Worm (Caenorhabditis elegans) whole organism, late embryonic: ENCODE measurements around the gene ddx-23.
A peak's percentile ranks its signal among the peaks of the same experiment; 100 is the strongest.

Source experiments
- F13H6.1 ChIP-seq: sonication (generic microtip); optimal IDR thresholded peaks from 2 replicates; lab custom pipeline; 2016; ENCODE audit warnings: missing genetic modification characterization, missing compliant biosample characterization
- K02D7.2 ChIP-seq: sonication (generic microtip); optimal IDR thresholded peaks from 2 replicates; lab custom pipeline; 2017; ENCODE audit warnings: mild to moderate bottlenecking, missing genetic modification characterization, missing compliant biosample characterization
- K09A11.1 ChIP-seq: sonication (generic microtip); optimal IDR thresholded peaks from 2 replicates; lab custom pipeline; 2017; ENCODE audit warnings: antibody characterized with exemption, mild to moderate bottlenecking, missing genetic modification characterization, missing compliant biosample characterization; ENCODE audit not compliant: insufficient read depth
- ama-1 ChIP-seq: fragments of 150-350 bp; optimal IDR thresholded peaks from 2 replicates; lab custom pipeline; 2014
- ceh-18 ChIP-seq: sonication (generic microtip); optimal IDR thresholded peaks from 2 replicates; lab custom pipeline; 2016; ENCODE audit warnings: missing genetic modification characterization, missing compliant biosample characterization
- ceh-19 ChIP-seq: fragments of 200-800 bp; sonication (Bioruptor generic); optimal IDR thresholded peaks from 2 replicates; lab custom pipeline; 2018; ENCODE audit warnings: mild to moderate bottlenecking, missing genetic modification characterization, missing compliant biosample characterization
- ceh-2 ChIP-seq: sonication (generic microtip); optimal IDR thresholded peaks from 2 replicates; lab custom pipeline; 2016; ENCODE audit warnings: missing genotype, missing genetic modification characterization, missing compliant biosample characterization
- ceh-22 ChIP-seq: sonication (generic microtip); optimal IDR thresholded peaks from 2 replicates; lab custom pipeline; 2017; ENCODE audit warnings: missing biosample characterization, missing genetic modification characterization
- ceh-24 ChIP-seq: sonication (generic microtip); optimal IDR thresholded peaks from 2 replicates; lab custom pipeline; 2016; ENCODE audit warnings: mild to moderate bottlenecking, missing genetic modification characterization, missing compliant biosample characterization
- ceh-30 ChIP-seq: fragments of 150-350 bp; optimal IDR thresholded peaks from 2 replicates; lab custom pipeline; 2014; ENCODE audit warnings: missing biosample characterization, missing genetic modification characterization
- ceh-31 ChIP-seq: sonication (generic microtip); optimal IDR thresholded peaks from 2 replicates; lab custom pipeline; 2016; ENCODE audit warnings: missing genetic modification characterization, missing compliant biosample characterization
- ceh-34 ChIP-seq: sonication (generic microtip); optimal IDR thresholded peaks from 2 replicates; lab custom pipeline; 2016; ENCODE audit warnings: mild to moderate bottlenecking, missing genetic modification characterization, missing compliant biosample characterization
- che-1 ChIP-seq: sonication (generic microtip); optimal IDR thresholded peaks from 2 replicates; lab custom pipeline; 2016; ENCODE audit warnings: mild to moderate bottlenecking, missing genetic modification characterization, missing compliant biosample characterization
- dmd-4 ChIP-seq: sonication (generic microtip); optimal IDR thresholded peaks from 2 replicates; lab custom pipeline; 2016; ENCODE audit warnings: borderline replicate concordance, missing genetic modification characterization, missing compliant biosample characterization
- dve-1 ChIP-seq: sonication (generic microtip); optimal IDR thresholded peaks from 2 replicates; lab custom pipeline; 2017; ENCODE audit warnings: antibody characterized with exemption, mild to moderate bottlenecking, missing genetic modification characterization, missing compliant biosample characterization
- elt-2 ChIP-seq: sonication (generic microtip); optimal IDR thresholded peaks from 2 replicates; lab custom pipeline; 2016; ENCODE audit warnings: missing genetic modification reagents, missing genetic modification characterization, missing compliant biosample characterization
- ets-4 ChIP-seq: sonication (generic microtip); optimal IDR thresholded peaks from 2 replicates; lab custom pipeline; 2016; ENCODE audit warnings: missing genetic modification characterization, missing compliant biosample characterization
- fkh-6 ChIP-seq: sonication (generic microtip); optimal IDR thresholded peaks from 2 replicates; lab custom pipeline; 2016; ENCODE audit warnings: missing genetic modification characterization, missing compliant biosample characterization
- gmeb-2 ChIP-seq: sonication (generic microtip); optimal IDR thresholded peaks from 2 replicates; lab custom pipeline; 2016; ENCODE audit warnings: missing genetic modification characterization, inconsistent platforms, missing compliant biosample characterization
- hlh-30 ChIP-seq: sonication (generic microtip); optimal IDR thresholded peaks from 2 replicates; lab custom pipeline; 2017; ENCODE audit warnings: antibody characterized with exemption, missing genetic modification characterization, missing compliant biosample characterization; ENCODE audit not compliant: insufficient read depth
- hlh-8 ChIP-seq: sonication (generic microtip); optimal IDR thresholded peaks from 2 replicates; lab custom pipeline; 2016; ENCODE audit warnings: missing genotype, missing genetic modification characterization, missing compliant biosample characterization
- lin-11 ChIP-seq: fragments of 200-800 bp; sonication (Bioruptor generic); optimal IDR thresholded peaks from 2 replicates; lab custom pipeline; 2018; ENCODE audit warnings: mild to moderate bottlenecking, missing genetic modification characterization, missing compliant biosample characterization
- madf-2 ChIP-seq: sonication (generic microtip); optimal IDR thresholded peaks from 2 replicates; lab custom pipeline; 2017; ENCODE audit warnings: missing genetic modification characterization, missing compliant biosample characterization
- nfya-1 ChIP-seq: sonication (generic microtip); optimal IDR thresholded peaks from 2 replicates; lab custom pipeline; 2017; ENCODE audit warnings: missing genetic modification characterization, mild to moderate bottlenecking, missing compliant biosample characterization, antibody characterized with exemption, moderate library complexity
- nhr-11 ChIP-seq: fragments of 150-350 bp; optimal IDR thresholded peaks from 2 replicates; lab custom pipeline; 2014; ENCODE audit warnings: missing biosample characterization, missing genetic modification characterization
- nhr-232 ChIP-seq: sonication (generic microtip); optimal IDR thresholded peaks from 2 replicates; lab custom pipeline; 2016; ENCODE audit warnings: missing genetic modification characterization, missing compliant biosample characterization
- pax-1 ChIP-seq: fragments of 150-350 bp; optimal IDR thresholded peaks from 2 replicates; lab custom pipeline; 2014; ENCODE audit warnings: missing biosample characterization, missing genetic modification characterization
- pha-2 ChIP-seq: sonication (generic microtip); optimal IDR thresholded peaks from 2 replicates; lab custom pipeline; 2017; ENCODE audit warnings: mild to moderate bottlenecking, missing genetic modification characterization, missing compliant biosample characterization
- rnt-1 ChIP-seq: sonication (generic microtip); optimal IDR thresholded peaks from 2 replicates; lab custom pipeline; 2016; ENCODE audit warnings: missing genetic modification characterization, missing compliant biosample characterization
- sox-2 ChIP-seq: fragments of 200-800 bp; sonication (Bioruptor generic); IDR thresholded peaks from 2 replicates; pipeline ENCODE4 v1.3.6; 2022; ENCODE audit warnings: missing genetic modification reagents, missing genetic modification characterization, missing compliant biosample characterization
- tbx-2 ChIP-seq: sonication (generic microtip); optimal IDR thresholded peaks from 2 replicates; lab custom pipeline; 2016; ENCODE audit warnings: missing genetic modification characterization, missing compliant biosample characterization
- ttx-3 ChIP-seq: sonication (generic microtip); optimal IDR thresholded peaks from 2 replicates; lab custom pipeline; 2016; ENCODE audit warnings: missing genetic modification reagents, missing genetic modification characterization, missing compliant biosample characterization
- unc-42 ChIP-seq: sonication (generic microtip); optimal IDR thresholded peaks from 2 replicates; lab custom pipeline; 2016; ENCODE audit warnings: missing genotype, missing genetic modification characterization, missing compliant biosample characterization
- unc-55 ChIP-seq: sonication (generic microtip); optimal IDR thresholded peaks from 2 replicates; lab custom pipeline; 2017; ENCODE audit warnings: missing biosample characterization, missing genetic modification reagents, missing genetic modification characterization
- unc-86 ChIP-seq: sonication (generic microtip); optimal IDR thresholded peaks from 2 replicates; lab custom pipeline; 2016; ENCODE audit warnings: missing genetic modification characterization, missing compliant biosample characterization
- zip-5 ChIP-seq: sonication (generic microtip); optimal IDR thresholded peaks from 2 replicates; lab custom pipeline; 2016; ENCODE audit warnings: missing genetic modification characterization, missing compliant biosample characterization

Gene ddx-23

DNA sequence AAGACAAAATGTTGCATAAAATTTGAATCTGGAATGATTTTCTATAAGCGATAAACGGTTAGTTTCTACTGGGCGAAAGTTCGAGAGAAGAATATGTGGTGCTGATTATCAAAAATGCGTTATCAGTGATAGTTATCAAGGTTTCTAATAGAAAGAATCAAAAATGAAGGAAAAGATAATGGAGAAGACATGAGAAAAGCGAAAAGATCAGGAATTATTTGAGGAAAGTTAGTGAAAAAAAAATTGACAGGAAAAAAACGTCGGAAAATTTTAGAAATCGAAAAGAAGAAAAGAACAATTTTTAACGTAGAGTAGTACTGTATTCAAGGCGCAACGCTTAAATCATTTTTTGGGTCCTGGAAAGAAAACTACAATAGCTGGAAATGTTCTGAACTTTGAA is 10.7 kb upstream of the ddx-23 start, which contains the start of gene dnpp-1:
dnpp-1 (minus strand) TSS at position 30 of the 400 bp plus-strand sequence.
- TF ChIP-seq elt-2 (tag; lab: Kevin White, UChicago) (peak; percentile 95), ceh-31 (no peak)

DNA sequence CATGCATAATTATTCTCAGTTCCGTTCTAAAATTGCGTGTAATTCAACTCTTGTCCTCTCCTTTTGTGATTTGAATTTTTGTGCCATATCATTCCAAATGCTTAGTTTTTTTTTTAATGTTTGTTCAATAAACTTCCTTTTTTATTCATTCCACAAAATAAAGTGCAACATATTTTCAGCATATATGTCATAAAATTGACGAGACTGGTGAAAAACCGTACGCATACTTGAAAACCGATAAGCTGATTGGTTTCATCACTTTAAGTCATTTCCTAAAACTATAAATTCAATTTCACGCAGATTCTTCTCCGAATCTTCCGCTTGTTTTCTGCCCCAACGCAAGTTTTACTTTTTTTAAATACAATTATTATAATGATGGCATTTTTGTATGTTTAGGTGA is 5.9 kb upstream of the ddx-23 start, which contains the start of gene dpf-4:
dpf-4 (plus strand) TSS at position 301 of the 400 bp plus-strand sequence.
- TF ChIP-seq K09A11.1 (tag; lab: Kevin White, UChicago) = no peak
- TF ChIP-seq F13H6.1 (tag; lab: Kevin White, UChicago) = no peak
- no peak for TF ChIP-seq zip-5 (tag; lab: Kevin White, UChicago)
- TF ChIP-seq hlh-30 (tag; lab: Kevin White, UChicago) = no peak
- no peak for TF ChIP-seq ceh-18 (tag; lab: Kevin White, UChicago)
- TF ChIP-seq sox-2 = no peak
- TF ChIP-seq ceh-22 = no peak
- no peak for TF ChIP-seq unc-42 (tag; lab: Kevin White, UChicago)
- no peak for TF ChIP-seq ceh-24
- no peak for TF ChIP-seq hlh-8
- no peak for TF ChIP-seq ttx-3
- no peak for TF ChIP-seq dmd-4
- TF ChIP-seq unc-86 (tag; lab: Kevin White, UChicago) = no peak
- TF ChIP-seq rnt-1 = no peak
- TF ChIP-seq gmeb-2 = no peak
- TF ChIP-seq fkh-6 = no peak

DNA sequence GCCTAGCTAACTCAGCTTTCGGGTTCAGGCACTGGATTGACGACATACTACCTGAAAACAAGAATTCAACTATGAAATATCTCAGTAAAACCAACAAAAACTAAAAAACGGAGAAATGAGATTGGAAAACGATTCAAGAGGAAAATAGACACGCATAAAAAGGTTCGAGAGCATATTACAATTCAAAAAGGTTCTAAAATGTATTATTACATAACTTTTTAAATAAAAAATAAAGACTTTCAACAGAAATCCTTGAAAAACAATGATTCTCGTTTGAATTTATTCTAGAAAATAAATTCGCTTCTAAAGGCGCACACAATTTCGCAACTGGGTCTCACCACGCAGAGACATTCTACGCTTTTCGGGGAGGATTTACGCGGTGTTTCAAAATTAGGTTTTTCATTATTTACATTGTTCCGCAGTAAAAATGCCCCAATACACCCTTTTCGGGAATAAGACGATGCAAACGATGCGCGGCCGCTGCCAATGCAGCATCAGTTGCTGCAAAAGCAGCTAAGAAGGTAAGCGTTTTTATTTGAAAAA is 2.6 kb upstream of the ddx-23 start, which contains the start of the genes cct-6 and alh-9:
cct-6 (minus strand) TSS at position 51 of the 543 bp plus-strand sequence.
alh-9 (plus strand) TSS at position 382 of the 543 bp plus-strand sequence.
- TF ChIP-seq ama-1 (no peak), ets-4 (peak; percentile 60), che-1 (no peak), ceh-2 (tag; lab: Kevin White, UChicago) (no peak), ceh-34 (tag; lab: Kevin White, UChicago) (peak; percentile 7), unc-55 (GFP tag; lab: Kevin White, UChicago) (peak; percentile 56), unc-42 (tag; lab: Kevin White, UChicago) (peak; percentile 73), ceh-18 (tag; lab: Kevin White, UChicago) (peak; percentile 39), nfya-1 (tag; lab: Kevin White, UChicago) (peak; percentile 76), ceh-19 (no peak), madf-2 (tag; lab: Kevin White, UChicago) (no peak), pha-2 (tag; lab: Kevin White, UChicago) (peak; percentile 30), nhr-11 (tag; lab: Kevin White, UChicago) (no peak), ceh-30 (tag; lab: Kevin White, UChicago) (no peak), unc-86 (tag; lab: Kevin White, UChicago) (peak; percentile 26), lin-11 (no peak), ceh-31 (peak; percentile 59), pax-1 (tag; lab: Kevin White, UChicago) (peak; percentile 82), dve-1 (tag; lab: Kevin White, UChicago) (peak; percentile 64), tbx-2 (tag; lab: Kevin White, UChicago) (peak; percentile 19)

DNA sequence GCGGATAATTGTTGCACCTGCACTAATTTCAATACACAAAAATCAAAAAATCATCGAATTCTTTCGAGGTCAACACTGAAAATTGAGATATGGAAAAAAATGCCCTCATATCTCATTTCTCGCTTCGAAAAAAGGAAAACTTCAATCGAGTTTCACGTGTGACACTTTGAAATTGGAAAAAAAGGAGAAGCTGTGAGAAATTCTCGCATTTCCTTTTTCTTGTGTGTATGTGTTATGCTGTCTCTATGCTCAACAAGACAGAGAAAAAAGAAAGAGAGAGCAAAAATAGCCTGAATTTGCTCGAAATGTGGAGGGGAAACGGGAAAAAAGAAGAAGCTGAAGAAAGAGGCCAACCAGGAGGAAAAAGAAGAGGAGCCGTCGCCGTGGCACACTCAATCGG is 6.7 kb downstream of the ddx-23 start:
- peak; percentile 38 for TF ChIP-seq unc-42 (tag; lab: Kevin White, UChicago)
- no peak for TF ChIP-seq nhr-232 (tag; lab: Kevin White, UChicago)
- TF ChIP-seq unc-55 (GFP tag; lab: Kevin White, UChicago) = no peak
- peak; percentile 0 for TF ChIP-seq ceh-18 (tag; lab: Kevin White, UChicago)
- no peak for TF ChIP-seq K02D7.2 (tag; lab: Kevin White, UChicago)
